Fruit fly (Drosophila melanogaster): ENCODE measurements around the gene Rab3-GEF.

dm6 chrX:15075485-15076037 is 13.9 kb upstream of the Rab3-GEF start:
- TF ChIP-seq Eip75B (GFP tag; optimal IDR thresholded peaks at IDR 0.05) (no peak), Ets21C (GFP tag; optimal IDR thresholded peaks at IDR 0.05) (no peak), CG6792 (GFP tag; optimal IDR thresholded peaks at IDR 0.05) (no peak), CG11294 (GFP tag; IDR thresholded peaks at IDR 0.05) (no peak), Ets96B (tag; optimal IDR thresholded peaks at IDR 0.05) (no peak), CG6808 (GFP tag; optimal IDR thresholded peaks at IDR 0.05) (no peak), lz (GFP tag; optimal IDR thresholded peaks at IDR 0.05) (no peak), topi (GFP tag; optimal IDR thresholded peaks at IDR 0.05) (no peak)
